Fruit fly (Drosophila melanogaster): ENCODE measurements around the gene Es2.
A peak's percentile ranks its signal among the peaks of the same experiment; 100 is the strongest.

Gene Es2

dm6 chrX:8492849-8493248 is 31.6 kb downstream of the Es2 start (continued):
- TF ChIP-seq dimm (GFP tag; IDR thresholded peaks at IDR 0.05) (peak; percentile 67), CG18599 (GFP tag; optimal IDR thresholded peaks at IDR 0.05) (peak; percentile 54), CG31365 (tag; optimal IDR thresholded peaks at IDR 0.05) (no peak), Dp (GFP tag; optimal IDR thresholded peaks at IDR 0.05) (no peak), exex (tag; optimal IDR thresholded peaks at IDR 0.05) (no peak), cg (GFP tag; optimal IDR thresholded peaks at IDR 0.05) (no peak), nau (GFP tag; optimal IDR thresholded peaks at IDR 0.05) (peak; percentile 55), CG32772 (GFP tag; IDR thresholded peaks at IDR 0.05) (peak; percentile 83), Poxn (GFP tag; IDR thresholded peaks at IDR 0.05) (no peak), CG14965 (GFP tag; optimal IDR thresholded peaks at IDR 0.05; ENCODE audit: borderline replicate concordance) (no peak), org-1 (GFP tag; optimal IDR thresholded peaks at IDR 0.05) (peak; percentile 65), CG8388 (GFP tag; optimal IDR thresholded peaks at IDR 0.05) (peak; percentile 80), CG4282 (GFP tag; optimal IDR thresholded peaks at IDR 0.05) (no peak), Nf-YA (GFP tag; IDR thresholded peaks at IDR 0.05) (peak; percentile 80), sqz (GFP tag; optimal IDR thresholded peaks at IDR 0.05) (peak; percentile 42), klu (GFP tag; IDR thresholded peaks at IDR 0.05) (0 out of 2 replicates have a peak, but pooled peaks have one; percentile 26), CrebB (tag; optimal IDR thresholded peaks at IDR 0.05) (peak; percentile 6), odd (GFP tag; optimal IDR thresholded peaks at IDR 0.05) (peak; percentile 62), en (GFP tag; optimal IDR thresholded peaks at IDR 0.05) (no peak), shn (GFP tag; optimal IDR thresholded peaks at IDR 0.05) (no peak), Hr3 (GFP tag; optimal IDR thresholded peaks at IDR 0.05) (peak; percentile 43), H15 (GFP tag; IDR thresholded peaks at IDR 0.05) (peak; percentile 82), CG10274 (GFP tag; optimal IDR thresholded peaks at IDR 0.05) (peak; percentile 3), CG31224 (GFP tag; IDR thresholded peaks at IDR 0.05) (peak; percentile 56; the same call in 1 of the 2 replicates), Abd-B (GFP tag; optimal IDR thresholded peaks at IDR 0.05) (peak; percentile 68), vvl (GFP tag; IDR thresholded peaks at IDR 0.05) (peak; percentile 92), Rfx (GFP tag; IDR thresholded peaks at IDR 0.05) (peak; percentile 65), CG8924 (tag; optimal IDR thresholded peaks at IDR 0.05) (peak; percentile 76), CG11723 (GFP tag; optimal IDR thresholded peaks at IDR 0.05) (peak; percentile 61), CG31388 (GFP tag; optimal IDR thresholded peaks at IDR 0.05) (peak; percentile 5), CG34422 (GFP tag; IDR thresholded peaks at IDR 0.05) (peak; percentile 88), Neu2 (GFP tag; optimal IDR thresholded peaks at IDR 0.05; ENCODE audit: borderline replicate concordance) (no peak), h (optimal IDR thresholded peaks at IDR 0.05) (no peak), az2 (GFP tag; optimal IDR thresholded peaks at IDR 0.05) (peak; percentile 80), CG12236 (GFP tag; optimal IDR thresholded peaks at IDR 0.05) (no peak), CG10366 (GFP tag; IDR thresholded peaks at IDR 0.05) (peak; percentile 87), CG16815 (GFP tag; optimal IDR thresholded peaks at IDR 0.05) (peak; percentile 8), CTCF (GFP tag; optimal IDR thresholded peaks at IDR 0.05) (no peak), CG14050 (GFP tag; IDR thresholded peaks at IDR 0.05) (peak; percentile 88), CoRest (tag; optimal IDR thresholded peaks at IDR 0.05) (peak; percentile 78), Lhr (GFP tag; optimal IDR thresholded peaks at IDR 0.05) (peak; percentile 43), tio (GFP tag; optimal IDR thresholded peaks at IDR 0.05) (peak; percentile 53), CG10462 (GFP tag; optimal IDR thresholded peaks at IDR 0.05) (peak; percentile 47), Hsf (GFP tag; optimal IDR thresholded peaks at IDR 0.05) (peak; percentile 32), CG31441 (GFP tag; IDR thresholded peaks at IDR 0.05) (peak; percentile 81), bab2 (GFP tag; optimal IDR thresholded peaks at IDR 0.05) (no peak), NC2α (GFP tag; optimal IDR thresholded peaks at IDR 0.05) (no peak), dpn (GFP tag; optimal IDR thresholded peaks at IDR 0.05) (peak in 1 of 2 experiments; percentile 69), CG34376 (GFP tag; optimal IDR thresholded peaks at IDR 0.05) (no peak), pho (GFP tag; optimal IDR thresholded peaks at IDR 0.05) (no peak), fd102C (GFP tag; optimal IDR thresholded peaks at IDR 0.05) (no peak), Awh (GFP tag; IDR thresholded peaks at IDR 0.05) (peak; percentile 86), CG4360 (GFP tag; IDR thresholded peaks at IDR 0.05) (peak; percentile 43; the same call in 1 of the 2 replicates)
